Fruit fly (Drosophila melanogaster): ENCODE data around the gene Fum3.

The Fum3 gene

DNA sequence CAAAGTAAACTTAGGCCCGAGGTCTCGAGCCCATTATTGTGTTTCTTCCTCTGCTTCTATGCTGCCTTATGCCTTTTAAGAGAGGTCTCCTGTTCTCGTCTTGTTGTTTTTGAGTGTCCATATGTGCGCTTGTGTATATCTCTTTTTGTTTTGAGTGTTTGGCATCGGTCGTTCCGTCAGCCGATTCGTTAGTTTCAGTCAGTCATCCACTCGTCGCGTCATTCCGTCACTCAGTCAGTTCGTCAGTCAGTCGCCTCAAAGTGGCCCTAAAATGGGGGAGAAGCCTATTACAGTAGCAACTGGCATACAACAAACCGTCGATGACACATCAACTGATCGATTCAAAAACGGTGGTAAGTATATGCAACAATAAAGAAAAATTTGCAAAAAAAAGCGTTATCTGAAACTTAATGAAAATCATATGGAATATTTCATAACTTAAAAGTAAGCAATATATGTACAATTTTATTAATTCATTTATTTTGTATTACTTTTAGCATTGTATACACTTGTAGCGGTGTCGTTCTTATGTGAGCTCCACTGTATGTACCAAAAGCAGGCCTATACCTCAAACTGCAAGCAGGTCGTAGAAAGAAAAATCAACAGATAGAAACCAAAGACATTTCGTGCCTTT lies 47.5 kb downstream of the Fum3 start (continued):
- peak; percentile 93 for TF ChIP-seq CHES-1-like (GFP tag; optimal IDR thresholded peaks at IDR 0.05)
- peak; percentile 92 for TF ChIP-seq ranshi (GFP tag; IDR thresholded peaks at IDR 0.05)
- TF ChIP-seq CG3281 (GFP tag; optimal IDR thresholded peaks at IDR 0.05), result peak; percentile 88
- peak; percentile 98 for TF ChIP-seq esg (GFP tag; conservative IDR thresholded peaks at IDR 0.05)
- peak; percentile 92 for TF ChIP-seq Fer3 (tag; optimal IDR thresholded peaks at IDR 0.05)
- peak; percentile 32 for TF ChIP-seq eyg (GFP tag; optimal IDR thresholded peaks at IDR 0.05)
- peak; percentile 86 for TF ChIP-seq dm (GFP tag; optimal IDR thresholded peaks at IDR 0.05)
- no peak for TF ChIP-seq nerfin-2 (GFP tag; IDR thresholded peaks at IDR 0.05; ENCODE audit: partially characterized antibody)
- TF ChIP-seq CG3838 (GFP tag; optimal IDR thresholded peaks at IDR 0.05), result peak; percentile 85
- peak; percentile 98 for TF ChIP-seq CG2712 (tag; optimal IDR thresholded peaks at IDR 0.05)
- TF ChIP-seq CG16813 (GFP tag; IDR thresholded peaks at IDR 0.05; ENCODE audit: partially characterized antibody), result no peak
- TF ChIP-seq eve (GFP tag; optimal IDR thresholded peaks at IDR 0.05), result peak in 1 of 2 experiments; percentile 95
- TF ChIP-seq CG13775 (GFP tag; optimal IDR thresholded peaks at IDR 0.05), result peak; percentile 91
- peak; percentile 75 for TF ChIP-seq Deaf1 (tag; optimal IDR thresholded peaks at IDR 0.05)
- TF ChIP-seq lov (optimal IDR thresholded peaks at IDR 0.05), result peak; percentile 38
- TF ChIP-seq lov (GFP tag; IDR thresholded peaks at IDR 0.05), result peak; percentile 67; the same call in 1 of the 3 replicates
- TF ChIP-seq CG8281 (tag; optimal IDR thresholded peaks at IDR 0.05), result peak; percentile 99
- no peak for TF ChIP-seq nom (GFP tag; optimal IDR thresholded peaks at IDR 0.05)
- TF ChIP-seq Ptx1 (GFP tag; IDR thresholded peaks at IDR 0.05), result peak; percentile 98
- peak; percentile 62 for TF ChIP-seq CG13123 (GFP tag; optimal IDR thresholded peaks at IDR 0.05)
- TF ChIP-seq hb (GFP tag; IDR thresholded peaks at IDR 0.05; ENCODE audit: partially characterized antibody), result no peak
- TF ChIP-seq CG14860 (GFP tag; IDR thresholded peaks at IDR 0.05; ENCODE audit: partially characterized antibody), result no peak
- peak; percentile 94 for TF ChIP-seq CG12219 (GFP tag; optimal IDR thresholded peaks at IDR 0.05)
- TF ChIP-seq CG34224 (GFP tag; IDR thresholded peaks at IDR 0.05; ENCODE audit: partially characterized antibody), result no peak
- no peak for TF ChIP-seq CG8478 (optimal IDR thresholded peaks at IDR 0.05)
- peak; percentile 74 for TF ChIP-seq pho (GFP tag; optimal IDR thresholded peaks at IDR 0.05)
- no peak for TF ChIP-seq Dfd (GFP tag; optimal IDR thresholded peaks at IDR 0.05)
- TF ChIP-seq CG8089 (GFP tag; optimal IDR thresholded peaks at IDR 0.05), result peak; percentile 86
- peak; percentile 59 for TF ChIP-seq CG2116 (GFP tag; optimal IDR thresholded peaks at IDR 0.05)
- peak; percentile 99 for TF ChIP-seq Optix (GFP tag; IDR thresholded peaks at IDR 0.05)
- peak; percentile 28 for TF ChIP-seq exex (tag; optimal IDR thresholded peaks at IDR 0.05)
- TF ChIP-seq Dll (GFP tag; IDR thresholded peaks at IDR 0.05; ENCODE audit: partially characterized antibody), result no peak
- TF ChIP-seq klu (GFP tag; IDR thresholded peaks at IDR 0.05), result peak; percentile 90
- TF ChIP-seq CG15601 (tag; optimal IDR thresholded peaks at IDR 0.05), result peak; percentile 93
- peak; percentile 62 for TF ChIP-seq CG14965 (GFP tag; optimal IDR thresholded peaks at IDR 0.05; ENCODE audit: borderline replicate concordance)
- peak; percentile 99 for TF ChIP-seq ci (GFP tag; IDR thresholded peaks at IDR 0.05)
- TF ChIP-seq inv (GFP tag; IDR thresholded peaks at IDR 0.05; ENCODE audit: partially characterized antibody), result no peak
- TF ChIP-seq Stat92E (GFP tag; optimal IDR thresholded peaks at IDR 0.05), result peak in 1 of 3 experiments; percentile 63
- TF ChIP-seq Rfx (GFP tag; IDR thresholded peaks at IDR 0.05), result peak; percentile 96
- peak; percentile 95 for TF ChIP-seq Dad (GFP tag; optimal IDR thresholded peaks at IDR 0.05)
- TF ChIP-seq CG13296 (GFP tag; optimal IDR thresholded peaks at IDR 0.05), result peak; percentile 90
- peak; percentile 90 for TF ChIP-seq lab (GFP tag; optimal IDR thresholded peaks at IDR 0.05)
- no peak for TF ChIP-seq Neu2 (GFP tag; optimal IDR thresholded peaks at IDR 0.05; ENCODE audit: borderline replicate concordance)
- peak; percentile 59 for TF ChIP-seq tup (GFP tag; optimal IDR thresholded peaks at IDR 0.05)
- peak; percentile 91 for TF ChIP-seq CG6254 (GFP tag; optimal IDR thresholded peaks at IDR 0.05)
- peak in 1 of 2 experiments; percentile 29 for TF ChIP-seq tll (GFP tag; optimal IDR thresholded peaks at IDR 0.05)
- TF ChIP-seq ap (GFP tag; IDR thresholded peaks at IDR 0.05), result peak; percentile 98
- peak; percentile 31 for TF ChIP-seq Ets97D (GFP tag; optimal IDR thresholded peaks at IDR 0.05)
- TF ChIP-seq CG13624 (GFP tag; optimal IDR thresholded peaks at IDR 0.05), result peak; percentile 87

Measured in whole organism, embryonic.